Fruit fly (Drosophila melanogaster) whole organism, wandering third instar larva: ENCODE results near the gene CG46383.

Experiments
- CG32264 ChIP-seq: fragments of 200-800 bp; sonication (Bioruptor generic); optimal IDR thresholded peaks from 2 replicates; lab custom pipeline; 2016; ENCODE audit warnings: missing biosample characterization, missing genetic modification characterization
- GATAd ChIP-seq: sonication (Bioruptor generic); optimal IDR thresholded peaks from 2 replicates; lab custom pipeline; 2016; ENCODE audit warnings: missing biosample characterization, missing genetic modification characterization
- Jra ChIP-seq: sonication (Bioruptor generic); optimal IDR thresholded peaks from 2 replicates; lab custom pipeline; 2016; ENCODE audit warnings: missing biosample characterization, missing genetic modification characterization
- fru ChIP-seq: fragments of 200-800 bp; sonication (Bioruptor generic); optimal IDR thresholded peaks from 3 replicates; lab custom pipeline; 2016; ENCODE audit warnings: missing biosample characterization, mild to moderate bottlenecking, missing genetic modification characterization
- h ChIP-seq: fragments of 200-800 bp; sonication (Bioruptor generic); optimal IDR thresholded peaks from 3 replicates; lab custom pipeline; 2016; ENCODE audit warnings: missing biosample characterization, mild to moderate bottlenecking, missing genetic modification characterization
- sv ChIP-seq: fragments of 200-800 bp; sonication (Bioruptor generic); optimal IDR thresholded peaks from 3 replicates; lab custom pipeline; 2016; ENCODE audit warnings: missing biosample characterization, missing genetic modification characterization
- usp ChIP-seq: fragments of >200 bp; optimal IDR thresholded peaks from 2 replicates; lab custom pipeline; 2017; ENCODE audit warnings: missing biosample characterization, missing genetic modification characterization

dm6 chr3R:15987064-15987649 lies 36.4 kb upstream of the CG46383 start:
- TF ChIP-seq Jra (no peak), sv (GFP tag; lab: Kevin White, UChicago) (no peak), h (GFP tag; lab: Kevin White, UChicago) (no peak), CG32264 (GFP tag; lab: Kevin White, UChicago) (no peak), fru (GFP tag; lab: Kevin White, UChicago) (no peak), usp (GFP tag; lab: Kevin White, UChicago) (no peak), GATAd (GFP tag; lab: Kevin White, UChicago) (no peak)
